4 worm cellular contexts compared by ENCODE assay signal in genomic region chrIII:6508327-6508726, ce11.
TF ChIP-seq lines count a peak whose summit lies in the region.

No protein-coding gene starts in this region.

TF ChIP-seq in whole organism, L1 larva, 84 proteins besides CTCF, POLR2A, EP300 and RAD21 (continues in another document):
- TF ChIP-seq ceh-63 (GFP tag; optimal IDR thresholded peaks at IDR 0.05; lab: Kevin White, UChicago): no peak
- no peak for TF ChIP-seq Y116A8C.19 (tag; optimal IDR thresholded peaks at IDR 0.05; lab: Kevin White, UChicago; ENCODE audit: borderline replicate concordance)
- TF ChIP-seq lin-14 (GFP tag; optimal IDR thresholded peaks at IDR 0.05; lab: Kevin White, UChicago): peak; percentile 8
- no peak for TF ChIP-seq xbp-1 (tag; optimal IDR thresholded peaks at IDR 0.05; lab: Kevin White, UChicago)
- TF ChIP-seq nhr-11 (tag; optimal IDR thresholded peaks at IDR 0.05; lab: Kevin White, UChicago): no peak
- TF ChIP-seq fos-1 (tag; optimal IDR thresholded peaks at IDR 0.05; lab: Kevin White, UChicago): no peak
- peak in 1 of 2 experiments; percentile 33 for TF ChIP-seq lin-35 (GFP tag; optimal IDR thresholded peaks at IDR 0.05; lab: Kevin White, UChicago)
- TF ChIP-seq blmp-1 (tag; optimal IDR thresholded peaks at IDR 0.05; lab: Kevin White, UChicago): peak; percentile 47
- peak; percentile 42 for TF ChIP-seq nhr-71 (tag; optimal IDR thresholded peaks at IDR 0.05; lab: Kevin White, UChicago)
- TF ChIP-seq lir-3 (tag; optimal IDR thresholded peaks at IDR 0.05; lab: Kevin White, UChicago; ENCODE audit: poor library complexity): no peak
- TF ChIP-seq nhr-90 (tag; optimal IDR thresholded peaks at IDR 0.05; lab: Kevin White, UChicago; ENCODE audit: poor library complexity): peak; percentile 14
- peak; percentile 49 for TF ChIP-seq nhr-19 (GFP tag; conservative IDR thresholded peaks at IDR 0.05; lab: Robert Waterston, UW)
- TF ChIP-seq snu-23 (GFP tag; optimal IDR thresholded peaks at IDR 0.05; lab: Kevin White, UChicago): peak; percentile 28
- peak in 1 of 6 experiments; percentile 93 for TF ChIP-seq elt-3 (tag; optimal IDR thresholded peaks at IDR 0.05; lab: Kevin White, UChicago)
- TF ChIP-seq pax-3 (tag; optimal IDR thresholded peaks at IDR 0.05; lab: Kevin White, UChicago): no peak
- no peak for TF ChIP-seq F16B12.6 (tag; optimal IDR thresholded peaks at IDR 0.05; lab: Kevin White, UChicago)
- peak; percentile 24 for TF ChIP-seq unc-130 (tag; optimal IDR thresholded peaks at IDR 0.05; lab: Kevin White, UChicago)
- TF ChIP-seq unc-98 (GFP tag; IDR thresholded peaks at IDR 0.05; lab: Robert Waterston, UW): no peak
- TF ChIP-seq C04F5.9 (tag; optimal IDR thresholded peaks at IDR 0.05; lab: Kevin White, UChicago): no peak
- TF ChIP-seq nhr-20 (tag; optimal IDR thresholded peaks at IDR 0.05; lab: Kevin White, UChicago): peak; percentile 58
- no peak for TF ChIP-seq C34B4.2 (tag; optimal IDR thresholded peaks at IDR 0.05; lab: Kevin White, UChicago)
- TF ChIP-seq nhr-28 (tag; optimal IDR thresholded peaks at IDR 0.05; lab: Kevin White, UChicago): no peak
- no peak for TF ChIP-seq sup-37 (GFP tag; optimal IDR thresholded peaks at IDR 0.05; lab: Kevin White, UChicago)

TF ChIP-seq in whole organism, L2 larva, 48 proteins besides CTCF, POLR2A, EP300 and RAD21:
- TF ChIP-seq ztf-1 (GFP tag; conservative IDR thresholded peaks at IDR 0.05; lab: Robert Waterston, UW) (no peak), sma-9 (GFP tag; optimal IDR thresholded peaks at IDR 0.05; lab: Kevin White, UChicago) (peak; percentile 11), sma-9 (tag; optimal IDR thresholded peaks at IDR 0.05; lab: Kevin White, UChicago) (no peak), ztf-4 (tag; optimal IDR thresholded peaks at IDR 0.05; lab: Kevin White, UChicago) (no peak)

TF ChIP-seq in whole organism, L3 larva, 47 proteins besides CTCF, POLR2A, EP300 and RAD21:
- TF ChIP-seq lin-15B (tag; optimal IDR thresholded peaks at IDR 0.05; lab: Kevin White, UChicago) (no peak), nhr-43 (tag; optimal IDR thresholded peaks at IDR 0.05; lab: Kevin White, UChicago; ENCODE audit: poor library complexity, severe bottlenecking) (peak; percentile 76), nhr-76 (tag; optimal IDR thresholded peaks at IDR 0.05; lab: Kevin White, UChicago) (no peak)

TF ChIP-seq in whole organism, L4 larva, 104 proteins besides CTCF, POLR2A, EP300 and RAD21:
- peak; percentile 77 for TF ChIP-seq nhr-28 (tag; optimal IDR thresholded peaks at IDR 0.05; lab: Kevin White, UChicago)
- peak; percentile 5 for TF ChIP-seq hlh-11 (tag; optimal IDR thresholded peaks at IDR 0.05; lab: Kevin White, UChicago)
- no peak for TF ChIP-seq ctbp-1 (GFP tag; IDR thresholded peaks at IDR 0.05; lab: Robert Waterston, UW)
- TF ChIP-seq zfp-3 (GFP tag; conservative IDR thresholded peaks at IDR 0.05; lab: Robert Waterston, UW): no peak
- no peak for TF ChIP-seq ztf-7 (tag; optimal IDR thresholded peaks at IDR 0.05; lab: Kevin White, UChicago)
- no peak for TF ChIP-seq pqm-1 (tag; optimal IDR thresholded peaks at IDR 0.05; lab: Kevin White, UChicago)
- no peak for TF ChIP-seq daf-19 (GFP tag; conservative IDR thresholded peaks at IDR 0.05; lab: Robert Waterston, UW)
- peak; percentile 48 for TF ChIP-seq hlh-30 (tag; optimal IDR thresholded peaks at IDR 0.05; lab: Kevin White, UChicago; ENCODE audit: insufficient read depth)
- TF ChIP-seq ceh-28 (tag; optimal IDR thresholded peaks at IDR 0.05; lab: Kevin White, UChicago): no peak
- TF ChIP-seq F49E8.2 (tag; optimal IDR thresholded peaks at IDR 0.05; lab: Kevin White, UChicago; ENCODE audit: borderline replicate concordance): no peak
- TF ChIP-seq madf-5 (GFP tag; IDR thresholded peaks at IDR 0.05; lab: Robert Waterston, UW): no peak
- no peak for TF ChIP-seq zip-2 (tag; optimal IDR thresholded peaks at IDR 0.05; lab: Kevin White, UChicago)
- no peak for TF ChIP-seq spr-1 (tag; optimal IDR thresholded peaks at IDR 0.05; lab: Kevin White, UChicago)
- TF ChIP-seq mxl-3 (GFP tag; optimal IDR thresholded peaks at IDR 0.05; lab: Kevin White, UChicago): peak; percentile 28
- no peak for TF ChIP-seq egl-27 (tag; optimal IDR thresholded peaks at IDR 0.05; lab: Kevin White, UChicago)
- no peak for TF ChIP-seq nhr-77 (tag; optimal IDR thresholded peaks at IDR 0.05; lab: Kevin White, UChicago)
- TF ChIP-seq egl-43 (GFP tag; IDR thresholded peaks at IDR 0.05; lab: Robert Waterston, UW): no peak
- TF ChIP-seq tra-1 (GFP tag; IDR thresholded peaks at IDR 0.05; lab: Robert Waterston, UW): no peak
- TF ChIP-seq lin-15B (tag; optimal IDR thresholded peaks at IDR 0.05; lab: Kevin White, UChicago): no peak
- TF ChIP-seq tag-97 (GFP tag; IDR thresholded peaks at IDR 0.05; lab: Robert Waterston, UW): no peak
- no peak for TF ChIP-seq set-16 (GFP tag; IDR thresholded peaks at IDR 0.05; lab: Robert Waterston, UW)
- no peak for TF ChIP-seq zag-1 (tag; optimal IDR thresholded peaks at IDR 0.05; lab: Kevin White, UChicago)
- TF ChIP-seq daf-12 (tag; optimal IDR thresholded peaks at IDR 0.05; lab: Kevin White, UChicago): no peak
TF ChIP-seq in whole organism, L4 larva: peak in this region for 4.

Comparison
In these comparisons a context has a peak if more than half of its experiments do, and no peak if none do; other contexts are left out.
1. Of the 29 proteins assayed by ChIP-seq in both whole organism, L4 larva and whole organism, L1 larva: peak only in whole organism, L4 larva: nhr-28; only in whole organism, L1 larva: unc-130; in both: none; in neither: 27.